Fruit fly (Drosophila melanogaster) S2 (cell line): ENCODE data around the gene CG7101.

Source experiments
- CG8478 ChIP-seq: fragments of >200 bp; optimal IDR thresholded peaks from 2 replicates; lab custom pipeline; 2018
- CTCF ChIP-seq, 2 experiments: fragments of >200 bp; optimal IDR thresholded peaks; 2 replicates each; lab custom pipeline; 2018

dm6 chrX:18806365-18806764, 24.0 kb upstream of the CG7101 start, which contains the start of gene CG7058:
- TF ChIP-seq CTCF (optimal IDR thresholded peaks at IDR 0.05; lab: Kevin White, UChicago): no peak
- TF ChIP-seq CG8478 (lab: Kevin White, UChicago): no peak
